Fruit fly (Drosophila melanogaster): ENCODE results near the gene CG13083.

- TF ChIP-seq Dad (GFP tag; optimal IDR thresholded peaks at IDR 0.05) = no peak
- TF ChIP-seq NK7.1 (GFP tag; optimal IDR thresholded peaks at IDR 0.05) = no peak
- TF ChIP-seq CG9876 (GFP tag; optimal IDR thresholded peaks at IDR 0.05) = no peak
- TF ChIP-seq lola (GFP tag; optimal IDR thresholded peaks at IDR 0.05) = no peak
- TF ChIP-seq pb (GFP tag; optimal IDR thresholded peaks at IDR 0.05) = no peak
- TF ChIP-seq CG34376 (GFP tag; optimal IDR thresholded peaks at IDR 0.05) = no peak
- no peak for TF ChIP-seq tna (GFP tag; IDR thresholded peaks at IDR 0.05; ENCODE audit: partially characterized antibody)
- no peak for TF ChIP-seq CG17829 (tag; optimal IDR thresholded peaks at IDR 0.05)
These were observed 33.1 kb upstream of the CG13083 start, which contains the start of gene CG10026 for dm6 chr2L:19454070-19454751.

Measured in whole organism, embryonic.